Worm (Caenorhabditis elegans) whole organism, L2 larva: ENCODE measurements around the gene sre-48.

Experiments
- F13H6.1 ChIP-seq: sonication (generic microtip); optimal IDR thresholded peaks from 2 replicates; lab custom pipeline; 2016; ENCODE audit warnings: missing genetic modification characterization, missing compliant biosample characterization
- aly-2 ChIP-seq: fragments of 150-350 bp; optimal IDR thresholded peaks from 2 replicates; lab custom pipeline; 2014; ENCODE audit warnings: missing biosample characterization, missing genetic modification characterization
- ama-1 ChIP-seq: fragments of 150-350 bp; optimal IDR thresholded peaks from 2 replicates; lab custom pipeline; 2018; ENCODE audit warnings: inconsistent platforms
- elt-3 ChIP-seq: sonication (generic microtip); optimal IDR thresholded peaks from 2 replicates; lab custom pipeline; 2017; ENCODE audit warnings: missing biosample characterization, missing genetic modification characterization
- lin-13 ChIP-seq: fragments of 150-350 bp; optimal IDR thresholded peaks from 2 replicates; lab custom pipeline; 2014; ENCODE audit warnings: missing biosample characterization, missing genetic modification reagents, missing genetic modification characterization
- lsy-2 ChIP-seq, 2 experiments: fragments of 150-350 bp in 1 of 2; sonication (generic microtip) in 1 of 2; optimal IDR thresholded peaks; 2 replicates each; lab custom pipeline; 2014 to 2017; ENCODE audit warnings: missing biosample characterization in 2 of 2, missing genetic modification characterization in 2 of 2
- nhr-11 ChIP-seq: fragments of 150-350 bp; optimal IDR thresholded peaks from 2 replicates; lab custom pipeline; 2014; ENCODE audit warnings: missing biosample characterization, missing genetic modification characterization
- nhr-237 ChIP-seq: fragments of 150-350 bp; optimal IDR thresholded peaks from 2 replicates; lab custom pipeline; 2014; ENCODE audit warnings: missing biosample characterization, missing genetic modification characterization
- nhr-25 ChIP-seq: fragments of 150-350 bp; sonication (generic microtip); optimal IDR thresholded peaks from 3 replicates; lab custom pipeline; 2014; ENCODE audit warnings: missing biosample characterization, missing genetic modification characterization
- sem-4 ChIP-seq: fragments of 150-350 bp; optimal IDR thresholded peaks from 2 replicates; lab custom pipeline; 2014; ENCODE audit warnings: missing biosample characterization, missing genetic modification reagents, missing genetic modification characterization
- unc-39 ChIP-seq: fragments of 150-350 bp; optimal IDR thresholded peaks from 2 replicates; lab custom pipeline; 2014; ENCODE audit warnings: missing biosample characterization, missing genetic modification characterization
- unc-62 ChIP-seq: fragments of 150-350 bp; optimal IDR thresholded peaks from 2 replicates; lab custom pipeline; 2014; ENCODE audit warnings: missing biosample characterization, missing genetic modification reagents, missing genetic modification characterization
- zag-1 ChIP-seq: fragments of 150-350 bp; optimal IDR thresholded peaks from 2 replicates; lab custom pipeline; 2014; ENCODE audit warnings: missing biosample characterization, missing genetic modification characterization
- ztf-11 ChIP-seq: sonication (generic microtip); optimal IDR thresholded peaks from 2 replicates; lab custom pipeline; 2017; ENCODE audit warnings: missing biosample characterization, missing genetic modification characterization

DNA sequence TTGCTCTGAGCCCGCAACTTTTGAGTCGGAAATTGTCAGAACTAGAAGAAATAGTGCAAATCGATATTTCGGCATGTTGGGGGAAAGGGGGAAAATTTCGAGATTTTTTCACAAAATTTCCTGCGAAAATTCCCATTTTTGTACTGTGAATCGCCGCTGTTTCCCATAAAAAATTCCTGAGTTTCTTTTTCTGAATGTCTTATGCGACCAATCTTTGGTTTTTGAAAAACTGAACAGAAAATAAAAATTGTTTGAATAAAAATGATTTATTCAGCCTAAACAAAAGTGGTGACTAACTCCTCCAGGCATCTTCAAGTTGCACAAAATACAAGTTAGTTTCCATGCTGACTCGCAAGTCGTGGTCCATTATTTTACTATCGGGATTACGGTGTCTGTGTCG, 13.4 kb downstream of the sre-48 start, which contains the start of gene W07G1.7:
- TF ChIP-seq sem-4 (tag; lab: Kevin White, UChicago) (no peak), lin-13 (no peak), ama-1 (lab: Kevin White, UChicago) (no peak), nhr-237 (tag; lab: Kevin White, UChicago) (no peak), zag-1 (no peak), ztf-11 (tag; lab: Kevin White, UChicago) (no peak), aly-2 (tag; lab: Kevin White, UChicago) (no peak), elt-3 (tag; lab: Kevin White, UChicago) (no peak), unc-39 (tag; lab: Kevin White, UChicago) (no peak), nhr-25 (tag; lab: Kevin White, UChicago) (no peak), F13H6.1 (tag; lab: Kevin White, UChicago) (no peak), lsy-2 (tag; optimal IDR thresholded peaks at IDR 0.05; lab: Kevin White, UChicago) (no peak), nhr-11 (tag; lab: Kevin White, UChicago) (no peak), unc-62 (no peak)
